Worm (Caenorhabditis elegans): ENCODE results near the gene C03B1.4.

The C03B1.4 gene

ce11 chrX:6364196-6364595 is at the start of gene C03B1.4:
C03B1.4 (plus strand) TSS chrX:6364496.
- TF ChIP-seq W03F9.2 (tag; optimal IDR thresholded peaks at IDR 0.05) (no peak), dao-5 (tag; optimal IDR thresholded peaks at IDR 0.05) (no peak), him-1 (tag; optimal IDR thresholded peaks at IDR 0.05) (no peak)

ce11 chrX:6318803-6319202 is 45.5 kb upstream of the C03B1.4 start:
- TF ChIP-seq W03F9.2 (tag; optimal IDR thresholded peaks at IDR 0.05), result no peak
- no peak for TF ChIP-seq dao-5 (tag; optimal IDR thresholded peaks at IDR 0.05)
- TF ChIP-seq him-1 (tag; optimal IDR thresholded peaks at IDR 0.05), result no peak

- TF ChIP-seq him-1 (tag; optimal IDR thresholded peaks at IDR 0.05) (no peak), dao-5 (tag; optimal IDR thresholded peaks at IDR 0.05) (no peak), W03F9.2 (tag; optimal IDR thresholded peaks at IDR 0.05) (no peak)
Measured at ce11 chrX:6319546-6319945, 44.8 kb upstream of the C03B1.4 start, which contains the start of gene chtb-3. chtb-3 (minus strand) TSS chrX:6319646.

- no peak for TF ChIP-seq him-1 (tag; optimal IDR thresholded peaks at IDR 0.05)
- no peak for TF ChIP-seq W03F9.2 (tag; optimal IDR thresholded peaks at IDR 0.05)
- TF ChIP-seq dao-5 (tag; optimal IDR thresholded peaks at IDR 0.05), result no peak
Measured at ce11 chrX:6320887-6321286, 43.4 kb upstream of the C03B1.4 start.

- TF ChIP-seq him-1 (tag; optimal IDR thresholded peaks at IDR 0.05) (no peak), dao-5 (tag; optimal IDR thresholded peaks at IDR 0.05) (no peak), W03F9.2 (tag; optimal IDR thresholded peaks at IDR 0.05) (no peak)
Measured at ce11 chrX:6321380-6321779, 42.9 kb upstream of the C03B1.4 start.

- TF ChIP-seq dao-5 (tag; optimal IDR thresholded peaks at IDR 0.05) (no peak), him-1 (tag; optimal IDR thresholded peaks at IDR 0.05) (no peak), W03F9.2 (tag; optimal IDR thresholded peaks at IDR 0.05) (no peak)
Measured at ce11 chrX:6323129-6323528, 41.2 kb upstream of the C03B1.4 start, which contains the start of gene col-167. col-167 (plus strand) TSS chrX:6323488.

- no peak for TF ChIP-seq dao-5 (tag; optimal IDR thresholded peaks at IDR 0.05)
- no peak for TF ChIP-seq him-1 (tag; optimal IDR thresholded peaks at IDR 0.05)
- no peak for TF ChIP-seq W03F9.2 (tag; optimal IDR thresholded peaks at IDR 0.05)
Measured at ce11 chrX:6326088-6326487, 38.2 kb upstream of the C03B1.4 start, which contains the start of gene col-168. col-168 (plus strand) TSS chrX:6326388.

ce11 chrX:6328860-6329259 is 35.4 kb upstream of the C03B1.4 start, which contains the start of gene col-169:
col-169 (plus strand) TSS chrX:6329160.
- TF ChIP-seq him-1 (tag; optimal IDR thresholded peaks at IDR 0.05), result no peak
- no peak for TF ChIP-seq W03F9.2 (tag; optimal IDR thresholded peaks at IDR 0.05)
- TF ChIP-seq dao-5 (tag; optimal IDR thresholded peaks at IDR 0.05), result no peak

ce11 chrX:6331409-6331808 is 32.9 kb upstream of the C03B1.4 start, which contains the start of gene col-170:
col-170 (plus strand) TSS chrX:6331709.
- TF ChIP-seq him-1 (tag; optimal IDR thresholded peaks at IDR 0.05), result no peak
- TF ChIP-seq W03F9.2 (tag; optimal IDR thresholded peaks at IDR 0.05), result no peak
- TF ChIP-seq dao-5 (tag; optimal IDR thresholded peaks at IDR 0.05), result no peak

ce11 chrX:6333998-6334397 is 30.3 kb upstream of the C03B1.4 start, which contains the start of gene col-171:
col-171 (plus strand) TSS chrX:6334298.
- TF ChIP-seq dao-5 (tag; optimal IDR thresholded peaks at IDR 0.05), result no peak
- no peak for TF ChIP-seq W03F9.2 (tag; optimal IDR thresholded peaks at IDR 0.05)
- no peak for TF ChIP-seq him-1 (tag; optimal IDR thresholded peaks at IDR 0.05)

ce11 chrX:6334602-6335001 is 29.7 kb upstream of the C03B1.4 start:
- TF ChIP-seq W03F9.2 (tag; optimal IDR thresholded peaks at IDR 0.05), result no peak
- TF ChIP-seq dao-5 (tag; optimal IDR thresholded peaks at IDR 0.05), result no peak
- no peak for TF ChIP-seq him-1 (tag; optimal IDR thresholded peaks at IDR 0.05)

ce11 chrX:6337338-6337737 is 27.0 kb upstream of the C03B1.4 start:
- no peak for TF ChIP-seq W03F9.2 (tag; optimal IDR thresholded peaks at IDR 0.05)
- TF ChIP-seq dao-5 (tag; optimal IDR thresholded peaks at IDR 0.05), result no peak
- TF ChIP-seq him-1 (tag; optimal IDR thresholded peaks at IDR 0.05), result no peak

ce11 chrX:6337951-6338350 is 26.3 kb upstream of the C03B1.4 start, which contains the start of gene C03B1.13:
C03B1.13 (minus strand) TSS chrX:6338051.
- TF ChIP-seq dao-5 (tag; optimal IDR thresholded peaks at IDR 0.05) (no peak), W03F9.2 (tag; optimal IDR thresholded peaks at IDR 0.05) (no peak), him-1 (tag; optimal IDR thresholded peaks at IDR 0.05) (no peak)

- TF ChIP-seq dao-5 (tag; optimal IDR thresholded peaks at IDR 0.05), result no peak
- TF ChIP-seq him-1 (tag; optimal IDR thresholded peaks at IDR 0.05), result no peak
- no peak for TF ChIP-seq W03F9.2 (tag; optimal IDR thresholded peaks at IDR 0.05)
Measured at ce11 chrX:6338446-6338845, 25.9 kb upstream of the C03B1.4 start.

- TF ChIP-seq dao-5 (tag; optimal IDR thresholded peaks at IDR 0.05) (no peak), him-1 (tag; optimal IDR thresholded peaks at IDR 0.05) (no peak), W03F9.2 (tag; optimal IDR thresholded peaks at IDR 0.05) (no peak)
Measured at ce11 chrX:6341513-6341912, 22.8 kb upstream of the C03B1.4 start, which contains the start of gene C03B1.7. C03B1.7 (plus strand) TSS chrX:6341813.
